Worm (Caenorhabditis elegans): ENCODE measurements around the gene bpl-1.
A peak's percentile ranks its signal among the peaks of the same experiment; 100 is the strongest.

The bpl-1 gene

ce11 chrII:6259867-6260266, 14.1 kb upstream of the bpl-1 start, which contains the start of gene F13H8.11:
Gene F13H8.11, minus strand, starts transcription at chrII:6260021.
- TF ChIP-seq lin-35 (GFP tag; optimal IDR thresholded peaks at IDR 0.05) = peak in 1 of 2 experiments; percentile 8
- no peak for TF ChIP-seq pqm-1 (tag; optimal IDR thresholded peaks at IDR 0.05)
- TF ChIP-seq elt-2 (tag; optimal IDR thresholded peaks at IDR 0.05) = peak; percentile 29
- no peak for TF ChIP-seq nhr-28 (tag; optimal IDR thresholded peaks at IDR 0.05)
- no peak for TF ChIP-seq jun-1 (tag; optimal IDR thresholded peaks at IDR 0.05)

ce11 chrII:6260684-6261083, 13.3 kb upstream of the bpl-1 start, which contains the start of gene nmgp-1:
Gene nmgp-1, plus strand, starts transcription at chrII:6260857.
- TF ChIP-seq tbx-2 (tag; optimal IDR thresholded peaks at IDR 0.05) (no peak), nhr-47 (tag; optimal IDR thresholded peaks at IDR 0.05) (no peak), nhr-77 (tag; optimal IDR thresholded peaks at IDR 0.05) (no peak), nhr-237 (tag; optimal IDR thresholded peaks at IDR 0.05) (no peak), ceh-88 (GFP tag; IDR thresholded peaks at IDR 0.05) (no peak), lir-3 (tag; optimal IDR thresholded peaks at IDR 0.05; ENCODE audit: poor library complexity) (no peak), lin-13 (GFP tag; optimal IDR thresholded peaks at IDR 0.05) (no peak), elt-3 (tag; optimal IDR thresholded peaks at IDR 0.05) (no peak), mdl-1 (tag; optimal IDR thresholded peaks at IDR 0.05) (no peak), ets-5 (GFP tag; IDR thresholded peaks at IDR 0.05) (no peak), ces-1 (GFP tag; optimal IDR thresholded peaks at IDR 0.05) (no peak)

- no peak for TF ChIP-seq hlh-4 (tag; optimal IDR thresholded peaks at IDR 0.05)
- no peak for TF ChIP-seq tbx-2 (tag; optimal IDR thresholded peaks at IDR 0.05)
- TF ChIP-seq nhr-12 (tag; optimal IDR thresholded peaks at IDR 0.05) = no peak
- no peak for TF ChIP-seq lin-14 (GFP tag; optimal IDR thresholded peaks at IDR 0.05)
- TF ChIP-seq jun-1 (tag; optimal IDR thresholded peaks at IDR 0.05) = no peak
- TF ChIP-seq vab-15 (tag; optimal IDR thresholded peaks at IDR 0.05) = no peak
- TF ChIP-seq lin-15B (tag; optimal IDR thresholded peaks at IDR 0.05) = no peak
- no peak for TF ChIP-seq isw-1 (GFP tag; IDR thresholded peaks at IDR 0.05)
- no peak for TF ChIP-seq fos-1 (tag; optimal IDR thresholded peaks at IDR 0.05)
- no peak for TF ChIP-seq ces-1 (GFP tag; optimal IDR thresholded peaks at IDR 0.05)
- no peak for TF ChIP-seq unc-62 (GFP tag; optimal IDR thresholded peaks at IDR 0.05)
- no peak for TF ChIP-seq zag-1 (tag; optimal IDR thresholded peaks at IDR 0.05)
- no peak for TF ChIP-seq snu-23 (GFP tag; optimal IDR thresholded peaks at IDR 0.05)
- no peak for TF ChIP-seq skn-1 (tag; optimal IDR thresholded peaks at IDR 0.05)
- no peak for TF ChIP-seq nhr-84 (tag; optimal IDR thresholded peaks at IDR 0.05)
- TF ChIP-seq unc-98 (GFP tag; IDR thresholded peaks at IDR 0.05) = no peak
- no peak for TF ChIP-seq hlh-17 (GFP tag; optimal IDR thresholded peaks at IDR 0.05; ENCODE audit: borderline replicate concordance)
- TF ChIP-seq swsn-7 (tag; optimal IDR thresholded peaks at IDR 0.05) = no peak
- TF ChIP-seq lin-13 (GFP tag; optimal IDR thresholded peaks at IDR 0.05) = no peak
- no peak for TF ChIP-seq nhr-47 (tag; optimal IDR thresholded peaks at IDR 0.05)
Observed at ce11 chrII:6262222-6262621, 11.8 kb upstream of the bpl-1 start, which contains the start of gene F13H8.12. Gene F13H8.12, plus strand, starts transcription at chrII:6262522.

- TF ChIP-seq unc-30 (tag; optimal IDR thresholded peaks at IDR 0.05) = no peak
- TF ChIP-seq nhr-11 (tag; optimal IDR thresholded peaks at IDR 0.05) = no peak
Observed at ce11 chrII:6263685-6264084, 10.3 kb upstream of the bpl-1 start, which contains the start of gene F13H8.3. Gene F13H8.3, plus strand, starts transcription at chrII:6263985.

- TF ChIP-seq nhr-28 (tag; optimal IDR thresholded peaks at IDR 0.05) = no peak
- no peak for TF ChIP-seq nhr-84 (tag; optimal IDR thresholded peaks at IDR 0.05)
- TF ChIP-seq efl-3 (GFP tag; optimal IDR thresholded peaks at IDR 0.05) = no peak
- no peak for TF ChIP-seq unc-86 (tag; optimal IDR thresholded peaks at IDR 0.05)
- no peak for TF ChIP-seq lin-15B (tag; optimal IDR thresholded peaks at IDR 0.05)
- TF ChIP-seq nhr-85 (tag) = no peak
- TF ChIP-seq fkh-8 (tag; optimal IDR thresholded peaks at IDR 0.05) = no peak
- TF ChIP-seq aly-2 (tag; optimal IDR thresholded peaks at IDR 0.05) = no peak
- TF ChIP-seq irx-1 (tag; optimal IDR thresholded peaks at IDR 0.05) = no peak
Observed at ce11 chrII:6267983-6268382, 6.0 kb upstream of the bpl-1 start, which contains the start of gene F13H8.8. Gene F13H8.8, minus strand, starts transcription at chrII:6268083.

Data from whole organism, L1 larva.